Worm (Caenorhabditis elegans): ENCODE data around the gene ssr-2.

ssr-2 gene

DNA sequence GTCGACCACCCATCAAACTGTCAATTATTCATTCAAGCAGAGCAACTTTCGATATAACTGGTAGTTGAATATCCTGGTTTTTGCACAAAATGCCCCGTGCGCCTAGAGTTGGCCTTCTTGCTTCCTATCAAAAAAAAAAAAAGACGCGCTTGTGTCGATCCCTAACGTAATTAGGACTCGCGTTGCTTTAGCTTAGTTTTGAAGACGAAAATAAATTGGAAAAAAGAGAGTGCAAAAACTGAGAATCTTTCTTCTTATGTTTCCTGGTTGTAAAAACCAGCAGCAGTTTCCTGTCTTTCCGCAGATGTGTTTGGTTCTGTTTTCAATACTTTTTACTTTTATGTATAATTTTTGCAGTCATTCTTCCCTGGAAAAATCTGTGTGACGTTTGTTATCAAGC lies 49.6 kb downstream of the ssr-2 start:
- TF ChIP-seq W03F9.2 (tag; optimal IDR thresholded peaks at IDR 0.05): no peak
- TF ChIP-seq him-1 (tag; optimal IDR thresholded peaks at IDR 0.05): no peak
- TF ChIP-seq dao-5 (tag; optimal IDR thresholded peaks at IDR 0.05): no peak

DNA sequence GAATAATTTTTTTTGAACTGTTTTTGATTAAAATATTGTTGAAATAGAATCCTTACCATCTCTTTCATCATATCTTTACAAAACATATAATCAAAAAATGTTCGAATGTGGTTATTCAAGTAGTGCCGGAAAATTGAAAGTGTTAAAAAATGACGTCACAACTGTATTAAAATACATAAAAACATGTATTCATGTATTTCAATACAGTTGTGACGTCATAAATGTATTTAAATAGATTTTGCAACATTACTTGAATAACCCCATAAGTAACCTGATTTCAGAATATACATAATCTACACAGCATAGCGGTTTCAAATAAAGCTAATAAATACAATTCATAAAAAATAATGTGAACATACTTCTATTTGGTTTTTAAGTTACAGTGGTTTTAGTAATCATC lies 50.6 kb downstream of the ssr-2 start:
- TF ChIP-seq W03F9.2 (tag; optimal IDR thresholded peaks at IDR 0.05) (no peak), him-1 (tag; optimal IDR thresholded peaks at IDR 0.05) (no peak), dao-5 (tag; optimal IDR thresholded peaks at IDR 0.05) (no peak)

All from whole organism, L4/young adult.